Worm (Caenorhabditis elegans) whole organism, mixed stage, embryonic: ENCODE data around the gene F17C11.4.

ENCODE experiments used
- blmp-1 ChIP-seq: fragments of 150-350 bp; optimal IDR thresholded peaks from 2 replicates; lab custom pipeline; 2014; ENCODE audit warnings: missing biosample characterization, missing genetic modification characterization
- ceh-83 ChIP-seq: fragments of 200-800 bp; sonication (Bioruptor generic); optimal IDR thresholded peaks from 2 replicates; lab custom pipeline; 2018; ENCODE audit warnings: mild to moderate bottlenecking, missing genetic modification characterization, missing compliant biosample characterization
- elt-3 ChIP-seq: fragments of 150-350 bp; optimal IDR thresholded peaks from 2 replicates; lab custom pipeline; 2014; ENCODE audit warnings: missing biosample characterization, missing genetic modification characterization
- pha-4 ChIP-seq: fragments of 150-350 bp; optimal IDR thresholded peaks from 2 replicates; lab custom pipeline; 2018; ENCODE audit warnings: missing biosample characterization, missing genetic modification reagents, missing genetic modification characterization
- snpc-4 ChIP-seq: fragments of 150-350 bp; optimal IDR thresholded peaks from 2 replicates; lab custom pipeline; 2014; ENCODE audit warnings: missing biosample characterization, missing genetic modification characterization
- unc-39 ChIP-seq: fragments of 150-350 bp; optimal IDR thresholded peaks from 2 replicates; lab custom pipeline; 2014; ENCODE audit warnings: missing biosample characterization, missing genetic modification characterization
- unc-62 ChIP-seq: fragments of 150-350 bp; optimal IDR thresholded peaks from 2 replicates; lab custom pipeline; 2014; ENCODE audit warnings: missing biosample characterization, missing genetic modification reagents, missing genetic modification characterization

DNA sequence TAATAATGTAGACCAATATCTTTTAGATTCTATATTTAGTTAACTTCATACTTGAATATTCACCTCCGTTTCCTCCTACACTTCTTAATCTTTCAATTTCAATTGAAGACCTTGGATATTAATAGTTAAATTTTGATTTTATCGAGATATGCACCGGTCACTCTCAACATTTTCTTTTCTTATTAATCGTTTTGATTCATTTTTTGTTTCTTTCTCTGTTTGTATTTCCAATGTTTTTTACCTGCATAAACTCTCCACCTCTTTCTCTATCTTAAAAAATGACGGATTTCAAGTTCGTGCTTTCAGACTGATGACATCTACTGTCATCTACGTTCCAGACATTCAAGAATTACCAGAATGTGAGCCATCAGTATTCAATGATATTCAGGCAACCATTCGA lies 40.1 kb downstream of the F17C11.4 start, which contains the start of gene frpr-9:
- TF ChIP-seq unc-62 (no peak), pha-4 (tag; lab: Kevin White, UChicago) (no peak), snpc-4 (no peak), unc-39 (no peak), ceh-83 (GFP tag; lab: Kevin White, UChicago) (no peak), blmp-1 (no peak), elt-3 (tag; lab: Kevin White, UChicago) (no peak)
